Fruit fly (Drosophila melanogaster): ENCODE measurements around the gene CG14088.

- no peak for TF ChIP-seq Sin3A (optimal IDR thresholded peaks at IDR 0.05)
- TF ChIP-seq psq (optimal IDR thresholded peaks at IDR 0.05): no peak
- no peak for TF ChIP-seq Myc (optimal IDR thresholded peaks at IDR 0.05)
Observed at dm6 chr3L:19316638-19317037, 46.2 kb upstream of the CG14088 start.
